Worm (Caenorhabditis elegans): Measurements from ENCODE around the gene F29A7.3.

The F29A7.3 gene

DNA sequence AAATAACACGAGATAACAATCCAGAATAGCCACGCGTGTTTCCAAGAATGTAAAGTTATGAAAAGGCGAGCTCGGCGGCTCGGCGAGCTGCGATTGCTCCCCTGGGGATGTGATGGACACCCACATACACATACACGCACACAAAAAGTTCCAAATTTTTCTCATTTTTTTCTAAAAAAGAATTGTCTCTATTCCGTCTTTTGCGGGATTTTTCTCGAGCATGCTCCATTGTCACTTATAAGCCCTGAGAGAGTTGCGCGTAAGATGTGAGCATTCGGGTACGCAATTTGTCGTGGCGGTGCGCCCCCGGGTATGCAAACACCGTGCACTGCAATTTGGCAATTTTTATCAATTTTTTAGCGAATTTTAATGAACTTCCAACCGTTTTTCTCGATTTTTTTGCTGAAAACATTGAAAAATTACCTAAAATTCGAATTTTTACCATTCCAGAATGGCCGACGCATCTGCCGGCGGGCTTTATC lies 34.0 kb downstream of the F29A7.3 start, which contains the start of the genes F08D12.12 and srpa-72:
Gene F08D12.12 (minus strand): TSS at position 51 of the 482 bp plus-strand sequence.
Gene srpa-72 (plus strand): TSS at position 451 of the 482 bp plus-strand sequence.
- TF ChIP-seq ztf-1 (GFP tag; conservative IDR thresholded peaks at IDR 0.05) (no peak), F13H6.1 (tag; optimal IDR thresholded peaks at IDR 0.05) (peak; percentile 24), nhr-12 (tag; optimal IDR thresholded peaks at IDR 0.05) (no peak), sma-3 (GFP tag; optimal IDR thresholded peaks at IDR 0.05) (peak; percentile 29), C34F6.9 (tag; optimal IDR thresholded peaks at IDR 0.05) (peak; percentile 33), unc-39 (tag; optimal IDR thresholded peaks at IDR 0.05) (no peak), unc-55 (GFP tag; optimal IDR thresholded peaks at IDR 0.05) (peak; percentile 57), mbf-1 (tag; optimal IDR thresholded peaks at IDR 0.05) (no peak), crh-2 (tag; optimal IDR thresholded peaks at IDR 0.05) (no peak), mdl-1 (tag; optimal IDR thresholded peaks at IDR 0.05) (peak in 1 of 2 experiments; percentile 39), dmd-4 (tag; optimal IDR thresholded peaks at IDR 0.05) (no peak), nhr-23 (tag; optimal IDR thresholded peaks at IDR 0.05) (no peak), lsy-2 (tag; optimal IDR thresholded peaks at IDR 0.05) (peak; percentile 24 to 60), nhr-129 (tag; optimal IDR thresholded peaks at IDR 0.05) (peak; percentile 41), unc-62 (GFP tag; optimal IDR thresholded peaks at IDR 0.05) (no peak), snpc-4 (tag; optimal IDR thresholded peaks at IDR 0.05) (no peak), zag-1 (tag; optimal IDR thresholded peaks at IDR 0.05) (no peak), mab-5 (tag; optimal IDR thresholded peaks at IDR 0.05) (peak; percentile 7), lin-11 (tag; optimal IDR thresholded peaks at IDR 0.05) (peak; percentile 0)

- TF ChIP-seq nhr-25 (tag; optimal IDR thresholded peaks at IDR 0.05) = no peak
- no peak for TF ChIP-seq elt-1 (tag; optimal IDR thresholded peaks at IDR 0.05)
- no peak for TF ChIP-seq nhr-237 (tag; optimal IDR thresholded peaks at IDR 0.05)
- no peak for TF ChIP-seq unc-39 (tag; optimal IDR thresholded peaks at IDR 0.05)
- TF ChIP-seq peb-1 (tag; optimal IDR thresholded peaks at IDR 0.05) = no peak
These were observed 34.8 kb downstream of the F29A7.3 start for ce11 chrII:2787849-2788248.

- TF ChIP-seq blmp-1 (tag; optimal IDR thresholded peaks at IDR 0.05; ENCODE audit: insufficient read depth) (no peak), nhr-12 (tag; optimal IDR thresholded peaks at IDR 0.05) (no peak), egl-27 (tag; optimal IDR thresholded peaks at IDR 0.05) (no peak), fos-1 (tag; optimal IDR thresholded peaks at IDR 0.05) (no peak), zag-1 (tag; optimal IDR thresholded peaks at IDR 0.05) (no peak), nhr-11 (tag; optimal IDR thresholded peaks at IDR 0.05) (no peak), elt-3 (tag; optimal IDR thresholded peaks at IDR 0.05) (no peak), peb-1 (tag; optimal IDR thresholded peaks at IDR 0.05) (no peak), nhr-25 (tag; optimal IDR thresholded peaks at IDR 0.05) (no peak), crh-2 (tag; optimal IDR thresholded peaks at IDR 0.05) (no peak), ztf-4 (tag; optimal IDR thresholded peaks at IDR 0.05) (no peak)
These were observed 38.6 kb downstream of the F29A7.3 start for ce11 chrII:2791693-2792092.

DNA sequence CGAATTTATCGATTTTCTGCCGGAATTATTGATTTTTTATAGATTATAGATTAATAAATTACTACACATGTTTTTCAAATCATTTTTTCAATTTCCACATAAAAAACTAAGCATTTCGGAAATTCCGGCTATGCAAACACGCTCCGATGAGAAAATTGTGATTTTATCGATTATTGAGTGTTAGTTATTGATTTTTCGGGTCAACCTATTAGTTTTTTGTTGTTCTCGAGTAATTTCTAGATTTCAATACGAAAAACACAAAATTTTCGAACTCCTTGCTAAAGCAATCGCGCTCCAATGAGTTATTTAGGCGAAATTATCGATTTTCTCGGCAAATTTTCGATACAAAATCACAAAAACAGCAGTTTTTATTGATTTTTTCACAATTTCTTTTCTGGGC lies 42.3 kb downstream of the F29A7.3 start:
- no peak for TF ChIP-seq blmp-1 (tag; optimal IDR thresholded peaks at IDR 0.05; ENCODE audit: insufficient read depth)
- TF ChIP-seq nhr-25 (tag; optimal IDR thresholded peaks at IDR 0.05) = no peak
- TF ChIP-seq unc-39 (tag; optimal IDR thresholded peaks at IDR 0.05) = no peak
- TF ChIP-seq ZK546.5 (tag; optimal IDR thresholded peaks at IDR 0.05) = no peak
- no peak for TF ChIP-seq ceh-16 (tag; optimal IDR thresholded peaks at IDR 0.05)
- no peak for TF ChIP-seq nhr-21 (tag; optimal IDR thresholded peaks at IDR 0.05)
- no peak for TF ChIP-seq lin-11 (tag; optimal IDR thresholded peaks at IDR 0.05)
- no peak for TF ChIP-seq ama-1 (optimal IDR thresholded peaks at IDR 0.05)
- no peak for TF ChIP-seq unc-55 (GFP tag; optimal IDR thresholded peaks at IDR 0.05)
- TF ChIP-seq fos-1 (tag; optimal IDR thresholded peaks at IDR 0.05) = no peak

DNA sequence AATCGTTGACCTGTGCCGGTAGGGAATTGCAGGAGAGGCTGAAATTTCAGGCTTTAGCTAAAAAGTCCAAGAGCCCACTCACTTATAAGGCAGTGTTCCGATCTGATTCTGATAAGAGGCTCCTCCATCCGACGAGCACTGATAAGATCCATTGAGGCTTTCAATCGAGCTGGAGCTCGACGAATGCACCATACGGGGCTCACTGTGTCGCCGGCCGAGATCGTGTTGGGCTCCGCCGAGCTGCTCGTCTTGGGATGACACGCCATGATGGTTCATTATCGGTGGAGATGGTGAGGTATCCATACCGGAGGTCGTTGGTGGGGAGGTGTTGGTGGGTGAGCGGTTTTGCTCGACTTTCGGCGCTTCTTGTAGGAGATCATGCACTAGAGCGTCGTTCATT lies 43.3 kb downstream of the F29A7.3 start:
- TF ChIP-seq nhr-23 (tag; optimal IDR thresholded peaks at IDR 0.05) (no peak), dmd-4 (tag; optimal IDR thresholded peaks at IDR 0.05) (no peak), lin-39 (tag; optimal IDR thresholded peaks at IDR 0.05) (no peak), nhr-11 (tag; optimal IDR thresholded peaks at IDR 0.05) (no peak), elt-3 (tag; optimal IDR thresholded peaks at IDR 0.05) (no peak), ztf-11 (tag; optimal IDR thresholded peaks at IDR 0.05) (no peak), nhr-237 (tag; optimal IDR thresholded peaks at IDR 0.05) (no peak), nhr-129 (tag; optimal IDR thresholded peaks at IDR 0.05) (no peak), alr-1 (tag; optimal IDR thresholded peaks at IDR 0.05) (no peak), Y55F3AM.14 (GFP tag; optimal IDR thresholded peaks at IDR 0.05) (no peak), nhr-6 (tag; optimal IDR thresholded peaks at IDR 0.05) (no peak), ztf-1 (GFP tag; conservative IDR thresholded peaks at IDR 0.05) (no peak), ceh-82 (tag; optimal IDR thresholded peaks at IDR 0.05) (no peak), lin-13 (GFP tag; optimal IDR thresholded peaks at IDR 0.05) (no peak), nhr-25 (tag; optimal IDR thresholded peaks at IDR 0.05) (no peak), nhr-77 (tag; optimal IDR thresholded peaks at IDR 0.05) (no peak), elt-1 (tag; optimal IDR thresholded peaks at IDR 0.05) (no peak), sma-9 (GFP tag; optimal IDR thresholded peaks at IDR 0.05) (no peak), sma-9 (tag; optimal IDR thresholded peaks at IDR 0.05) (no peak), snpc-4 (tag; optimal IDR thresholded peaks at IDR 0.05) (no peak), ama-1 (optimal IDR thresholded peaks at IDR 0.05) (no peak)

Data from whole organism, L2 larva.